Worm (Caenorhabditis elegans) whole organism, L3 larva: ENCODE data around the gene his-32.

Experiments
- R02D3.7 ChIP-seq: fragments of 150-350 bp; optimal IDR thresholded peaks from 2 replicates; lab custom pipeline; 2014; ENCODE audit warnings: missing biosample characterization, missing genetic modification characterization
- ZK546.5 ChIP-seq: sonication (generic microtip); optimal IDR thresholded peaks from 2 replicates; lab custom pipeline; 2017; ENCODE audit warnings: missing biosample characterization, missing genetic modification characterization
- aly-2 ChIP-seq: fragments of 150-350 bp; optimal IDR thresholded peaks from 2 replicates; lab custom pipeline; 2014; ENCODE audit warnings: missing biosample characterization, missing genetic modification characterization
- ama-1 ChIP-seq: fragments of 150-350 bp; optimal IDR thresholded peaks from 2 replicates; lab custom pipeline; 2018
- ceh-16 ChIP-seq: sonication (generic microtip); optimal IDR thresholded peaks from 2 replicates; lab custom pipeline; 2017; ENCODE audit warnings: missing biosample characterization, missing genetic modification characterization
- ceh-28 ChIP-seq: fragments of 150-350 bp; optimal IDR thresholded peaks from 2 replicates; lab custom pipeline; 2014; ENCODE audit warnings: missing biosample characterization, missing genetic modification reagents, missing genetic modification characterization
- ceh-82 ChIP-seq: fragments of 150-350 bp; optimal IDR thresholded peaks from 2 replicates; lab custom pipeline; 2014; ENCODE audit warnings: missing biosample characterization, missing genetic modification characterization
- ceh-9 ChIP-seq: sonication (generic microtip); optimal IDR thresholded peaks from 2 replicates; lab custom pipeline; 2018; ENCODE audit warnings: missing biosample characterization, missing genetic modification characterization
- daf-12 ChIP-seq: fragments of 150-350 bp; optimal IDR thresholded peaks from 2 replicates; lab custom pipeline; 2014; ENCODE audit warnings: missing biosample characterization, missing genetic modification reagents, missing genetic modification characterization
- egl-27 ChIP-seq: sonication (generic microtip); optimal IDR thresholded peaks from 4 replicates; lab custom pipeline; 2017; ENCODE audit warnings: missing biosample characterization, missing genetic modification reagents, missing genetic modification characterization
- egl-5 ChIP-seq: fragments of 150-350 bp; optimal IDR thresholded peaks from 2 replicates; lab custom pipeline; 2017; ENCODE audit warnings: missing biosample characterization, missing genetic modification reagents, missing genetic modification characterization, inconsistent platforms
- elt-1 ChIP-seq: fragments of 150-350 bp; optimal IDR thresholded peaks from 2 replicates; lab custom pipeline; 2014; ENCODE audit warnings: missing biosample characterization, missing genetic modification characterization
- elt-2 ChIP-seq: sonication (generic microtip); optimal IDR thresholded peaks from 2 replicates; lab custom pipeline; 2016; ENCODE audit warnings: missing genetic modification reagents, mild to moderate bottlenecking, missing genetic modification characterization, missing compliant biosample characterization
- elt-3 ChIP-seq, 3 experiments: fragments of 150-350 bp in 1 of 3; sonication (generic microtip) in 2 of 3; optimal IDR thresholded peaks; 2 replicates in 2 of 3; 4 replicates in 1 of 3; lab custom pipeline; 2014 to 2017; ENCODE audit warnings: missing biosample characterization in 3 of 3, missing genetic modification characterization in 3 of 3
- eor-1 ChIP-seq, 2 experiments: fragments of 150-350 bp; optimal IDR thresholded peaks; 2 replicates each; lab custom pipeline; 2014 to 2018; ENCODE audit warnings: missing biosample characterization in 2 of 2, missing genetic modification characterization in 2 of 2
- fkh-10 ChIP-seq: sonication (generic microtip); optimal IDR thresholded peaks from 2 replicates; lab custom pipeline; 2017; ENCODE audit warnings: missing biosample characterization, missing genetic modification reagents, missing genetic modification characterization
- fkh-2 ChIP-seq: fragments of 150-350 bp; optimal IDR thresholded peaks from 2 replicates; lab custom pipeline; 2014; ENCODE audit warnings: missing biosample characterization, missing genetic modification reagents, missing genetic modification characterization
- fos-1 ChIP-seq: fragments of 150-350 bp; optimal IDR thresholded peaks from 2 replicates; lab custom pipeline; 2014; ENCODE audit warnings: missing biosample characterization, missing genetic modification characterization
- hmg-11 ChIP-seq: sonication (generic microtip); optimal IDR thresholded peaks from 2 replicates; lab custom pipeline; 2016; ENCODE audit warnings: missing genetic modification characterization, missing compliant biosample characterization
- jun-1 ChIP-seq: fragments of 150-350 bp; optimal IDR thresholded peaks from 2 replicates; lab custom pipeline; 2014; ENCODE audit warnings: missing biosample characterization, missing genetic modification reagents, missing genetic modification characterization
- lin-15B ChIP-seq: fragments of 150-350 bp; optimal IDR thresholded peaks from 2 replicates; lab custom pipeline; 2014; ENCODE audit warnings: missing biosample characterization, missing genetic modification characterization
- lin-39 ChIP-seq: fragments of 150-350 bp; optimal IDR thresholded peaks from 2 replicates; lab custom pipeline; 2018; ENCODE audit warnings: missing biosample characterization, missing genetic modification reagents, missing genetic modification characterization
- lsy-12 ChIP-seq: sonication (generic microtip); optimal IDR thresholded peaks from 2 replicates; lab custom pipeline; 2016; ENCODE audit warnings: mild to moderate bottlenecking, missing genetic modification characterization, missing compliant biosample characterization
- mdl-1 ChIP-seq: fragments of 150-350 bp; optimal IDR thresholded peaks from 2 replicates; lab custom pipeline; 2014; ENCODE audit warnings: missing biosample characterization, missing genetic modification characterization
- mml-1 ChIP-seq: fragments of 150-350 bp; sonication (generic microtip); optimal IDR thresholded peaks from 3 replicates; lab custom pipeline; 2014; ENCODE audit warnings: missing biosample characterization, missing genetic modification characterization
- nfya-1 ChIP-seq: sonication (generic microtip); optimal IDR thresholded peaks from 2 replicates; lab custom pipeline; 2017; ENCODE audit warnings: missing genetic modification characterization, mild to moderate bottlenecking, missing compliant biosample characterization, antibody characterized with exemption, moderate library complexity; ENCODE audit not compliant: insufficient read depth
- nhr-11 ChIP-seq: fragments of 150-350 bp; optimal IDR thresholded peaks from 2 replicates; lab custom pipeline; 2014; ENCODE audit warnings: missing biosample characterization, missing genetic modification characterization
- nhr-12 ChIP-seq: fragments of 150-350 bp; optimal IDR thresholded peaks from 2 replicates; lab custom pipeline; 2014; ENCODE audit warnings: missing biosample characterization, missing genetic modification characterization
- nhr-23 ChIP-seq: fragments of 150-350 bp; optimal IDR thresholded peaks from 2 replicates; lab custom pipeline; 2014; ENCODE audit warnings: missing biosample characterization, missing genetic modification reagents, missing genetic modification characterization
- nhr-237 ChIP-seq: fragments of 150-350 bp; optimal IDR thresholded peaks from 2 replicates; lab custom pipeline; 2014; ENCODE audit warnings: missing biosample characterization, missing genetic modification characterization
- nhr-25 ChIP-seq: sonication (generic microtip); optimal IDR thresholded peaks from 2 replicates; lab custom pipeline; 2017; ENCODE audit warnings: missing biosample characterization, missing genetic modification characterization
- nhr-28 ChIP-seq: fragments of 150-350 bp; optimal IDR thresholded peaks from 2 replicates; lab custom pipeline; 2014; ENCODE audit warnings: missing biosample characterization, missing genetic modification characterization
- nhr-43 ChIP-seq: sonication (generic microtip); optimal IDR thresholded peaks from 2 replicates; lab custom pipeline; 2016; ENCODE audit warnings: mild to moderate bottlenecking, missing genetic modification characterization, missing compliant biosample characterization; ENCODE audit not compliant: poor library complexity, severe bottlenecking
- nhr-67 ChIP-seq: fragments of 150-350 bp; optimal IDR thresholded peaks from 2 replicates; lab custom pipeline; 2014; ENCODE audit warnings: missing biosample characterization, missing genetic modification characterization
- nhr-76 ChIP-seq: fragments of 150-350 bp; sonication (generic microtip); optimal IDR thresholded peaks from 5 replicates; lab custom pipeline; 2014; ENCODE audit warnings: missing biosample characterization, missing genetic modification characterization
- nhr-77 ChIP-seq: fragments of 150-350 bp; optimal IDR thresholded peaks from 2 replicates; lab custom pipeline; 2014; ENCODE audit warnings: missing biosample characterization, missing genetic modification characterization
- pha-4 ChIP-seq: fragments of 150-350 bp; optimal IDR thresholded peaks from 2 replicates; lab custom pipeline; 2014; ENCODE audit warnings: missing biosample characterization, missing genetic modification reagents, missing genetic modification characterization
- pqm-1 ChIP-seq: fragments of 150-350 bp; optimal IDR thresholded peaks from 2 replicates; lab custom pipeline; 2017; ENCODE audit warnings: missing biosample characterization, missing genetic modification characterization, inconsistent platforms
- sea-2 ChIP-seq: fragments of 150-350 bp; sonication (generic microtip); optimal IDR thresholded peaks from 4 replicates; lab custom pipeline; 2014; ENCODE audit warnings: missing biosample characterization, missing genetic modification reagents, missing genetic modification characterization
- skn-1 ChIP-seq: fragments of 150-350 bp; optimal IDR thresholded peaks from 2 replicates; lab custom pipeline; 2014; ENCODE audit warnings: missing biosample characterization, missing genetic modification characterization
- snpc-4 ChIP-seq: fragments of 150-350 bp; optimal IDR thresholded peaks from 2 replicates; lab custom pipeline; 2014; ENCODE audit warnings: missing biosample characterization, missing genetic modification characterization
- tbx-2 ChIP-seq: sonication (generic microtip); optimal IDR thresholded peaks from 2 replicates; lab custom pipeline; 2016; ENCODE audit warnings: mild to moderate bottlenecking, missing genetic modification characterization, missing compliant biosample characterization
- unc-39 ChIP-seq: sonication (generic microtip); optimal IDR thresholded peaks from 4 replicates; lab custom pipeline; 2017; ENCODE audit warnings: missing biosample characterization, missing genetic modification characterization
- unc-62 ChIP-seq: fragments of 150-350 bp; sonication (generic microtip); optimal IDR thresholded peaks from 4 replicates; lab custom pipeline; 2014; ENCODE audit warnings: missing biosample characterization, missing genetic modification reagents, missing genetic modification characterization
- zag-1 ChIP-seq: fragments of 150-350 bp; optimal IDR thresholded peaks from 2 replicates; lab custom pipeline; 2014; ENCODE audit warnings: missing biosample characterization, missing genetic modification characterization
- ztf-11 ChIP-seq: fragments of 150-350 bp; optimal IDR thresholded peaks from 2 replicates; lab custom pipeline; 2014; ENCODE audit warnings: missing biosample characterization, missing genetic modification characterization
- ztf-4 ChIP-seq: fragments of 150-350 bp; optimal IDR thresholded peaks from 2 replicates; lab custom pipeline; 2014; ENCODE audit warnings: missing biosample characterization, missing genetic modification characterization

The his-32 gene

ce11 chrIV:8367887-8368286 lies 33.8 kb downstream of the his-32 start:
- TF ChIP-seq nhr-23 (tag; lab: Kevin White, UChicago), result no peak
- no peak for TF ChIP-seq mml-1 (tag; lab: Kevin White, UChicago)
- TF ChIP-seq ceh-16, result no peak
- no peak for TF ChIP-seq pha-4 (tag; lab: Kevin White, UChicago)
- TF ChIP-seq nhr-28 (tag; lab: Kevin White, UChicago), result no peak
- no peak for TF ChIP-seq lin-15B (tag; lab: Kevin White, UChicago)
- no peak for TF ChIP-seq tbx-2 (tag; lab: Kevin White, UChicago)
- TF ChIP-seq hmg-11 (tag; lab: Kevin White, UChicago), result no peak
- TF ChIP-seq nhr-11 (tag; lab: Kevin White, UChicago), result no peak
- no peak for TF ChIP-seq nhr-43 (tag; lab: Kevin White, UChicago)
- no peak for TF ChIP-seq daf-12
- no peak for TF ChIP-seq snpc-4 (tag; lab: Kevin White, UChicago)
- no peak for TF ChIP-seq unc-39 (tag; lab: Kevin White, UChicago)
- no peak for TF ChIP-seq aly-2 (tag; lab: Kevin White, UChicago)
- no peak for TF ChIP-seq nhr-77 (tag; lab: Kevin White, UChicago)
- no peak for TF ChIP-seq ZK546.5 (tag; lab: Kevin White, UChicago)

- TF ChIP-seq fkh-2 (tag; lab: Kevin White, UChicago) (no peak), elt-3 (tag; optimal IDR thresholded peaks at IDR 0.05; lab: Kevin White, UChicago) (no peak), fkh-10 (no peak), R02D3.7 (tag; lab: Kevin White, UChicago) (no peak)
These were observed 35.0 kb downstream of the his-32 start, which contains the start of gene D2096.6 for ce11 chrIV:8369135-8369534. TSS of gene D2096.6 (minus strand) at chrIV:8369235.

ce11 chrIV:8375381-8375780 lies 41.3 kb downstream of the his-32 start:
- peak; percentile 84 for TF ChIP-seq ama-1
- TF ChIP-seq jun-1 (tag; lab: Kevin White, UChicago), result peak; percentile 55
- peak; percentile 72 for TF ChIP-seq pqm-1 (tag; lab: Kevin White, UChicago)
- TF ChIP-seq pha-4 (tag; lab: Kevin White, UChicago), result peak; percentile 88
- TF ChIP-seq sea-2, result no peak
- peak; percentile 18 for TF ChIP-seq ceh-82 (tag; lab: Kevin White, UChicago)
- TF ChIP-seq nhr-23 (tag; lab: Kevin White, UChicago), result peak; percentile 56
- no peak for TF ChIP-seq eor-1 (tag; optimal IDR thresholded peaks at IDR 0.05; lab: Kevin White, UChicago)
- TF ChIP-seq daf-12, result no peak
- peak; percentile 63 for TF ChIP-seq snpc-4 (tag; lab: Kevin White, UChicago)
- peak; percentile 59 for TF ChIP-seq tbx-2 (tag; lab: Kevin White, UChicago)
- TF ChIP-seq skn-1 (tag; lab: Kevin White, UChicago), result peak; percentile 57
- peak; percentile 59 for TF ChIP-seq nhr-25 (tag; lab: Kevin White, UChicago)
- TF ChIP-seq fos-1, result no peak
- TF ChIP-seq nhr-237 (tag; lab: Kevin White, UChicago), result no peak
- TF ChIP-seq nhr-77 (tag; lab: Kevin White, UChicago), result no peak
- no peak for TF ChIP-seq nhr-28 (tag; lab: Kevin White, UChicago)
- TF ChIP-seq aly-2 (tag; lab: Kevin White, UChicago), result no peak
- TF ChIP-seq nfya-1, result peak; percentile 80
- no peak for TF ChIP-seq zag-1
- no peak for TF ChIP-seq fkh-10
- no peak for TF ChIP-seq unc-39 (tag; lab: Kevin White, UChicago)
- TF ChIP-seq mdl-1, result no peak
- TF ChIP-seq elt-3 (tag; optimal IDR thresholded peaks at IDR 0.05; lab: Kevin White, UChicago), result no peak
- TF ChIP-seq ceh-9 (tag; lab: Kevin White, UChicago), result no peak
- peak; percentile 79 for TF ChIP-seq lsy-12 (tag; lab: Kevin White, UChicago)
- TF ChIP-seq ZK546.5 (tag; lab: Kevin White, UChicago), result no peak
- TF ChIP-seq mml-1 (tag; lab: Kevin White, UChicago), result no peak
- peak; percentile 81 for TF ChIP-seq nhr-43 (tag; lab: Kevin White, UChicago)
- TF ChIP-seq R02D3.7 (tag; lab: Kevin White, UChicago), result peak; percentile 79
- TF ChIP-seq ceh-28, result no peak
- peak; percentile 7 for TF ChIP-seq egl-27
- peak; percentile 90 for TF ChIP-seq lin-39 (tag; lab: Kevin White, UChicago)
- TF ChIP-seq elt-2, result peak; percentile 66
- TF ChIP-seq nhr-11 (tag; lab: Kevin White, UChicago), result no peak
- TF ChIP-seq nhr-12 (tag; lab: Kevin White, UChicago), result no peak
- TF ChIP-seq nhr-76 (tag; lab: Kevin White, UChicago), result no peak
- no peak for TF ChIP-seq fkh-2 (tag; lab: Kevin White, UChicago)
- TF ChIP-seq ztf-11, result no peak
- no peak for TF ChIP-seq hmg-11 (tag; lab: Kevin White, UChicago)
- no peak for TF ChIP-seq elt-1 (tag; lab: Kevin White, UChicago)
- peak; percentile 59 for TF ChIP-seq lin-15B (tag; lab: Kevin White, UChicago)
- peak; percentile 71 for TF ChIP-seq egl-5 (tag; lab: Kevin White, UChicago)
- TF ChIP-seq ceh-16, result no peak
- peak; percentile 30 for TF ChIP-seq ztf-4
- TF ChIP-seq nhr-67 (tag; lab: Kevin White, UChicago), result no peak
- no peak for TF ChIP-seq unc-62 (GFP tag; lab: Kevin White, UChicago)
